Fruit fly (Drosophila melanogaster) whole organism, embryonic: ENCODE results near the gene CG5938.

Experiments used
- ATbp ChIP-seq: fragments of 200-800 bp; sonication (Bioruptor generic); optimal IDR thresholded peaks from 2 replicates; lab custom pipeline; 2017; ENCODE audit warnings: missing biosample characterization, mild to moderate bottlenecking, missing genetic modification characterization, missing genetic modification reagents
- BEAF-32 ChIP-seq: fragments of 200-800 bp; sonication (Bioruptor generic); optimal IDR thresholded peaks from 3 replicates; lab custom pipeline; 2017; ENCODE audit warnings: missing biosample characterization, missing genetic modification characterization, mild to moderate bottlenecking, moderate library complexity, missing genetic modification reagents
- Bgb ChIP-seq: fragments of 200-800 bp; sonication (Bioruptor generic); IDR thresholded peaks from 2 replicates; pipeline ENCODE4 v1.3.6; 2022; ENCODE audit warnings: missing biosample characterization, missing genetic modification characterization; ENCODE audit not compliant: partially characterized antibody
- CG10209 ChIP-seq: fragments of 200-800 bp; sonication (Bioruptor generic); optimal IDR thresholded peaks from 3 replicates; lab custom pipeline; 2017; ENCODE audit warnings: missing biosample characterization, mild to moderate bottlenecking, missing genetic modification characterization, missing genetic modification reagents
- CG12219 ChIP-seq: fragments of 200-800 bp; sonication (Bioruptor generic); optimal IDR thresholded peaks from 3 replicates; lab custom pipeline; 2018; ENCODE audit warnings: missing biosample characterization, mild to moderate bottlenecking, missing genetic modification characterization
- CG12744 ChIP-seq: fragments of 200-800 bp; sonication (Bioruptor generic); optimal IDR thresholded peaks from 2 replicates; lab custom pipeline; 2016; ENCODE audit warnings: missing biosample characterization, missing genetic modification characterization
- CG12769 ChIP-seq: fragments of 200-800 bp; sonication (Bioruptor generic); optimal IDR thresholded peaks from 2 replicates; lab custom pipeline; 2019; ENCODE audit warnings: missing biosample characterization, mild to moderate bottlenecking, missing genetic modification characterization, moderate library complexity
- CG13123 ChIP-seq: fragments of 200-800 bp; sonication (Bioruptor generic); optimal IDR thresholded peaks from 2 replicates; lab custom pipeline; 2016; ENCODE audit warnings: missing biosample characterization, missing genetic modification characterization
- CG13894 ChIP-seq: fragments of 200-800 bp; sonication (Bioruptor generic); optimal IDR thresholded peaks from 3 replicates; lab custom pipeline; 2018; ENCODE audit warnings: missing biosample characterization, mild to moderate bottlenecking, missing genetic modification characterization, moderate library complexity
- CG15514 ChIP-seq: fragments of 200-800 bp; sonication (Bioruptor generic); optimal IDR thresholded peaks from 3 replicates; lab custom pipeline; 2017; ENCODE audit warnings: missing biosample characterization, missing genetic modification characterization, mild to moderate bottlenecking, moderate library complexity, missing genetic modification reagents
- CG16779 ChIP-seq: fragments of 200-800 bp; sonication (Bioruptor generic); IDR thresholded peaks from 2 replicates; pipeline ENCODE4 v1.3.6; 2022; ENCODE audit warnings: missing biosample characterization, missing genetic modification characterization
- CG17385 ChIP-seq: fragments of 200-800 bp; sonication (Bioruptor generic); optimal IDR thresholded peaks from 3 replicates; lab custom pipeline; 2018; ENCODE audit warnings: missing biosample characterization, mild to moderate bottlenecking, missing genetic modification characterization
- CG17612 ChIP-seq: fragments of 200-800 bp; sonication (Bioruptor generic); IDR thresholded peaks from 2 replicates; pipeline ENCODE4 v1.3.6; 2022; ENCODE audit warnings: missing biosample characterization, missing genetic modification characterization
- CG18476 ChIP-seq: fragments of 200-800 bp; sonication (Bioruptor generic); optimal IDR thresholded peaks from 2 replicates; lab custom pipeline; 2016; ENCODE audit warnings: missing biosample characterization, mild to moderate bottlenecking, missing genetic modification characterization
- CG18619 ChIP-seq: fragments of 200-800 bp; sonication (Bioruptor generic); optimal IDR thresholded peaks from 3 replicates; lab custom pipeline; 2017; ENCODE audit warnings: missing biosample characterization, mild to moderate bottlenecking, missing genetic modification characterization
- CG18764 ChIP-seq: fragments of 200-800 bp; sonication (Bioruptor generic); optimal IDR thresholded peaks from 3 replicates; lab custom pipeline; 2016; ENCODE audit warnings: missing biosample characterization, missing genetic modification characterization
- CG2199 ChIP-seq: fragments of 200-800 bp; sonication (Bioruptor generic); IDR thresholded peaks from 3 replicates; pipeline ENCODE4 v1.3.6; 2022; ENCODE audit warnings: missing biosample characterization, missing genetic modification characterization
- CG4328 ChIP-seq: fragments of 200-800 bp; sonication (Bioruptor generic); optimal IDR thresholded peaks from 3 replicates; lab custom pipeline; 2017; ENCODE audit warnings: missing biosample characterization, missing genetic modification reagents, missing genetic modification characterization
- CG8290 ChIP-seq, 3 experiments: fragments of 200-800 bp; sonication (Bioruptor generic); optimal IDR thresholded peaks; 2 replicates each; lab custom pipeline; 2016 to 2019; ENCODE audit warnings: missing biosample characterization in 3 of 3, missing genetic modification characterization in 3 of 3, mild to moderate bottlenecking in 2 of 3, moderate library complexity in 1 of 3
- CG9797 ChIP-seq: fragments of 200-800 bp; sonication (Bioruptor generic); optimal IDR thresholded peaks from 3 replicates; lab custom pipeline; 2018; ENCODE audit warnings: missing biosample characterization, mild to moderate bottlenecking, missing genetic modification characterization
- CHES-1-like ChIP-seq: fragments of 200-800 bp; sonication (Bioruptor generic); optimal IDR thresholded peaks from 2 replicates; lab custom pipeline; 2016; ENCODE audit warnings: missing biosample characterization, missing genetic modification characterization
- Deaf1 ChIP-seq: fragments of 200-800 bp; optimal IDR thresholded peaks from 3 replicates; lab custom pipeline; 2019; ENCODE audit warnings: missing biosample characterization, mild to moderate bottlenecking, missing genetic modification characterization, moderate library complexity
- Dll ChIP-seq: fragments of 200-800 bp; sonication (Bioruptor generic); IDR thresholded peaks from 4 replicates; pipeline ENCODE4 v1.3.6; 2022; ENCODE audit warnings: missing biosample characterization, missing genetic modification characterization; ENCODE audit not compliant: partially characterized antibody
- H2.0 ChIP-seq: fragments of 200-800 bp; sonication (Bioruptor generic); IDR thresholded peaks from 2 replicates; pipeline ENCODE4 v1.3.6; 2022; ENCODE audit warnings: missing biosample characterization, missing genetic modification characterization
- HLH54F ChIP-seq: fragments of 200-800 bp; sonication (Bioruptor generic); optimal IDR thresholded peaks from 3 replicates; lab custom pipeline; 2016; ENCODE audit warnings: missing biosample characterization, missing genetic modification characterization
- Hmx ChIP-seq: fragments of 200-800 bp; sonication (Bioruptor generic); optimal IDR thresholded peaks from 2 replicates; lab custom pipeline; 2016; ENCODE audit warnings: missing biosample characterization, missing genetic modification characterization
- Lpt ChIP-seq: fragments of >200 bp; optimal IDR thresholded peaks from 2 replicates; lab custom pipeline; 2018; ENCODE audit warnings: missing biosample characterization, missing genetic modification characterization
- Opbp ChIP-seq: fragments of 200-800 bp; sonication (Bioruptor generic); IDR thresholded peaks from 3 replicates; pipeline ENCODE4 v1.3.6; 2022; ENCODE audit warnings: missing biosample characterization, missing genetic modification characterization; ENCODE audit not compliant: partially characterized antibody
- Sox100B ChIP-seq: fragments of 200-800 bp; sonication (Bioruptor generic); optimal IDR thresholded peaks from 3 replicates; lab custom pipeline; 2018; ENCODE audit warnings: missing biosample characterization, mild to moderate bottlenecking, missing genetic modification characterization
- amos ChIP-seq: fragments of 200-800 bp; sonication (Bioruptor generic); IDR thresholded peaks from 2 replicates; pipeline ENCODE4 v1.3.6; 2022; ENCODE audit warnings: missing biosample characterization, missing genetic modification characterization; ENCODE audit not compliant: partially characterized antibody
- bbx ChIP-seq: fragments of 200-800 bp; sonication (Bioruptor generic); IDR thresholded peaks from 2 replicates; pipeline ENCODE4 v1.3.6; 2022; ENCODE audit warnings: missing biosample characterization, missing genetic modification characterization; ENCODE audit not compliant: partially characterized antibody
- bsh ChIP-seq, 2 experiments: fragments of 200-800 bp; sonication (Bioruptor generic); optimal IDR thresholded peaks; 2 replicates each; lab custom pipeline; 2017 to 2018; ENCODE audit warnings: mild to moderate bottlenecking in 2 of 2, missing biosample characterization in 2 of 2, missing genetic modification characterization in 2 of 2, moderate library complexity in 1 of 2
- cg ChIP-seq: fragments of 200-800 bp; sonication (Bioruptor generic); optimal IDR thresholded peaks from 3 replicates; lab custom pipeline; 2019; ENCODE audit warnings: missing biosample characterization, mild to moderate bottlenecking, missing genetic modification characterization, moderate library complexity
- crp ChIP-seq, 2 experiments: fragments of 200-800 bp; sonication (Bioruptor generic); optimal IDR thresholded peaks; 2 replicates in 1 of 2; 3 replicates in 1 of 2; lab custom pipeline; 2017; ENCODE audit warnings: missing biosample characterization in 2 of 2, missing genetic modification characterization in 2 of 2, mild to moderate bottlenecking in 1 of 2, moderate library complexity in 1 of 2
- exex ChIP-seq: fragments of 200-800 bp; sonication (Bioruptor generic); optimal IDR thresholded peaks from 4 replicates; lab custom pipeline; 2018; ENCODE audit warnings: missing biosample characterization, mild to moderate bottlenecking, missing genetic modification characterization, moderate library complexity
- eyg ChIP-seq: fragments of 200-800 bp; sonication (Bioruptor generic); optimal IDR thresholded peaks from 3 replicates; lab custom pipeline; 2016; ENCODE audit warnings: missing biosample characterization, missing genetic modification characterization
- gfzf ChIP-seq: fragments of 200-800 bp; sonication (Bioruptor generic); optimal IDR thresholded peaks from 2 replicates; lab custom pipeline; 2016; ENCODE audit warnings: missing biosample characterization, mild to moderate bottlenecking, missing genetic modification characterization, moderate library complexity
- grn ChIP-seq: fragments of 200-800 bp; sonication (Bioruptor generic); optimal IDR thresholded peaks from 3 replicates; lab custom pipeline; 2017; ENCODE audit warnings: missing biosample characterization, missing genetic modification characterization
- inv ChIP-seq: fragments of 200-800 bp; sonication (Bioruptor generic); IDR thresholded peaks from 2 replicates; pipeline ENCODE4 v1.3.6; 2022; ENCODE audit warnings: missing biosample characterization, missing genetic modification characterization; ENCODE audit not compliant: partially characterized antibody
- klu ChIP-seq: fragments of 200-800 bp; sonication (Bioruptor generic); IDR thresholded peaks from 2 replicates; pipeline ENCODE4 v1.3.6; 2022; ENCODE audit warnings: missing biosample characterization, missing genetic modification characterization
- lab ChIP-seq: fragments of 200-800 bp; sonication (Bioruptor generic); optimal IDR thresholded peaks from 3 replicates; lab custom pipeline; 2017; ENCODE audit warnings: missing biosample characterization, missing genetic modification characterization, mild to moderate bottlenecking, moderate library complexity, missing genetic modification reagents
- nerfin-2 ChIP-seq: fragments of 200-800 bp; sonication (Bioruptor generic); IDR thresholded peaks from 2 replicates; pipeline ENCODE4 v1.3.6; 2022; ENCODE audit warnings: missing biosample characterization, missing genetic modification characterization; ENCODE audit not compliant: partially characterized antibody
- pita ChIP-seq: fragments of 200-800 bp; sonication (Bioruptor generic); optimal IDR thresholded peaks from 2 replicates; lab custom pipeline; 2017; ENCODE audit warnings: missing biosample characterization, mild to moderate bottlenecking, missing genetic modification characterization
- stc ChIP-seq: fragments of 200-800 bp; sonication (Bioruptor generic); IDR thresholded peaks from 2 replicates; pipeline ENCODE4 v1.3.6; 2022; ENCODE audit warnings: missing biosample characterization, missing genetic modification characterization
- unpg ChIP-seq: fragments of 200-800 bp; sonication (Bioruptor generic); optimal IDR thresholded peaks from 3 replicates; lab custom pipeline; 2018; ENCODE audit warnings: missing biosample characterization, mild to moderate bottlenecking, missing genetic modification characterization, moderate library complexity
- wdn ChIP-seq: fragments of 200-800 bp; sonication (Bioruptor generic); IDR thresholded peaks from 2 replicates; pipeline ENCODE4 v1.3.6; 2022; ENCODE audit warnings: missing biosample characterization, missing genetic modification characterization

Gene CG5938

DNA sequence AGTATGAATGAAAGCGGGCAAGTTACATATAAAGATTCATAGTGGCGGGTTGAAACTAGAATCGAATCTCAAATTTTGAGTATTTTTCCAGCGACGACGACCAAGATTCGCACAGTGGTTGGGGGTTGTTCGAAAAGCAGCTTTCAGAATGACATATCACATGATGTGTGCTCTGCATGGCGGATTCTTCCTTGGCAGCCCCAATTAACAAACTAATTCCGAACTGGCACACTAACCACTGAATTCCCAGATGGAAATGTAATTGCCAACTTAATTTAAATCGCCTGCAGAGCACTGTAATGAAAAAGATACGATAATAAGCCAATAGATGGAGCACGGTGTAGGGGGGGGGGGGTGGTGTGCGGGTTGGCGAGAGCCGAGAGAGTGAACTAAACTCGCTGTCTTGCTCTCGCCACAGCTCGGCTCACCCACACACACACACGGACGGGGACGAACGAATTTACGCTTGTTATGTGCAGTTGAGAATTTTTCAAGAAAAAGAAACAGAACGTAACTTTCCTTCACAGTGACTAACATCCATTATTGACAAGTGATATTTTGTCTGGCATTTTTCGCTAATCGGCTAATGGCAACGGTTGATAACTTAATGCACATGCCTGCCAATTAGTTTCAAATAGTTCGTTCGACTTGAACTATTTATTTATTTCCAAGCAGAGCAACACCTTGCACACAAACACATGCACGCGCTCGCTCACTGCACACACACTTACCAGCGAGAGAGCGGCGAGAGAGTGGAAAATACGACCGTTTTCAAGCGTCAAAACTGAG, 6.6 kb downstream of the CG5938 start (continued):
- peak; percentile 92 for TF ChIP-seq CG17612 (GFP tag; lab: Robert Waterston, UW)
- peak; percentile 98 for TF ChIP-seq lab
- peak; percentile 97 for TF ChIP-seq stc
- TF ChIP-seq CG13123: peak; percentile 88
- TF ChIP-seq Sox100B (GFP tag; lab: Kevin White, UChicago): peak; percentile 84
- peak; percentile 68 for TF ChIP-seq CG4328 (GFP tag; lab: Kevin White, UChicago)
- peak; percentile 97 for TF ChIP-seq CG12219 (GFP tag; lab: Kevin White, UChicago)
- peak; percentile 96 for TF ChIP-seq CG10209
- peak; percentile 83 for TF ChIP-seq CG18476
- peak; percentile 96 for TF ChIP-seq CG18619 (GFP tag; lab: Kevin White, UChicago)
- TF ChIP-seq unpg (GFP tag; lab: Kevin White, UChicago): peak; percentile 96
- peak; percentile 96 for TF ChIP-seq HLH54F
- TF ChIP-seq Dll: peak; percentile 29; the same call in 1 of the 4 replicates
- TF ChIP-seq H2.0: peak; percentile 97
- TF ChIP-seq CHES-1-like (GFP tag; lab: Kevin White, UChicago): peak; percentile 95
- TF ChIP-seq crp (GFP tag; optimal IDR thresholded peaks at IDR 0.05; lab: Kevin White, UChicago): peak in 1 of 2 experiments; percentile 68
- peak; percentile 95 for TF ChIP-seq ATbp (GFP tag; lab: Kevin White, UChicago)

DNA sequence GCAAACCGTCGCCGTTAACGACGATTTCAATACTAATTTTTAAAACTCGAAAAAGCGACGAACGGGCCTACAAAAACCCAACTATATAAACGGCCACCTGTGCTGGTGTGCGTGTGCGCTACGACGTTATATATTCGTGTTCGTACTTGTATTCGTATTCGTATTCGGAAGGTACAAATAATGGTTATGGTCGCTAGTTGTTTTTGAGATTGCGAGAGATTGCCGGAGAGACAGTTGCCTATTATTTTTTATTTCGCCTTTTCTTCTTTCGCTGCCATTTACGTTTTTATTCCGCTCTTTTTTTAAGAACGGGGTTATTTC, 7.2 kb downstream of the CG5938 start:
- TF ChIP-seq Deaf1 (tag; lab: Kevin White, UChicago): peak; percentile 84
- peak; percentile 100 for TF ChIP-seq CG13894 (tag; lab: Kevin White, UChicago)
- peak; percentile 33 for TF ChIP-seq CG9797 (GFP tag; lab: Kevin White, UChicago)
- no peak for TF ChIP-seq eyg (GFP tag; lab: Kevin White, UChicago)
- TF ChIP-seq Lpt (GFP tag; lab: Kevin White, UChicago): no peak
- TF ChIP-seq grn: peak; percentile 26
- TF ChIP-seq pita (GFP tag; lab: Kevin White, UChicago): no peak
- peak; percentile 31 for TF ChIP-seq CG12769 (tag; lab: Kevin White, UChicago)
- 0 out of 2 replicates have a peak, but pooled peaks have one; percentile 27 for TF ChIP-seq Bgb (GFP tag; lab: Robert Waterston, UW)
- TF ChIP-seq bsh (GFP tag; optimal IDR thresholded peaks at IDR 0.05; lab: Kevin White, UChicago): no peak
- peak; percentile 37 for TF ChIP-seq cg (GFP tag; lab: Kevin White, UChicago)
- TF ChIP-seq Hmx (GFP tag; lab: Kevin White, UChicago): no peak
- TF ChIP-seq inv (GFP tag; lab: Robert Waterston, UW): 0 out of 2 replicates have a peak, but pooled peaks have one; percentile 20
- TF ChIP-seq Opbp (GFP tag; lab: Robert Waterston, UW): 0 out of 3 replicates have a peak, but pooled peaks have one; percentile 43
- no peak for TF ChIP-seq CG18764 (GFP tag; lab: Kevin White, UChicago)
- no peak for TF ChIP-seq klu (GFP tag; lab: Robert Waterston, UW)
- 0 out of 3 replicates have a peak, but pooled peaks have one; percentile 6 for TF ChIP-seq CG2199 (GFP tag; lab: Robert Waterston, UW)
- TF ChIP-seq amos: peak; percentile 12; the same call in 1 of the 2 replicates
- peak; percentile 42; the same call in 1 of the 2 replicates for TF ChIP-seq bbx (GFP tag; lab: Robert Waterston, UW)
- TF ChIP-seq CG12744 (GFP tag; lab: Kevin White, UChicago): no peak
- TF ChIP-seq CG15514 (GFP tag; lab: Kevin White, UChicago): no peak
- no peak for TF ChIP-seq wdn
- peak; percentile 38 for TF ChIP-seq gfzf (GFP tag; lab: Kevin White, UChicago)
- TF ChIP-seq CG8290 (GFP tag; optimal IDR thresholded peaks at IDR 0.05; lab: Kevin White, UChicago): peak; percentile 39
- TF ChIP-seq CG8290 (tag; optimal IDR thresholded peaks at IDR 0.05; lab: Kevin White, UChicago): peak in 1 of 2 experiments; percentile 21
- no peak for TF ChIP-seq CG17385 (GFP tag; lab: Kevin White, UChicago)
- 0 out of 2 replicates have a peak, but pooled peaks have one; percentile 44 for TF ChIP-seq nerfin-2 (GFP tag; lab: Robert Waterston, UW)
- TF ChIP-seq CG16779 (GFP tag; lab: Robert Waterston, UW): no peak
- TF ChIP-seq BEAF-32 (GFP tag; lab: Kevin White, UChicago): peak; percentile 17
- TF ChIP-seq exex: peak; percentile 7
